Worm (Caenorhabditis elegans): ENCODE measurements around the gene arrd-6.

The arrd-6 gene

ce11 chrII:11161675-11162074 is 19.1 kb downstream of the arrd-6 start:
- TF ChIP-seq nhr-25 (tag; optimal IDR thresholded peaks at IDR 0.05) (peak; percentile 26), lsy-12 (tag; optimal IDR thresholded peaks at IDR 0.05) (no peak)

DNA sequence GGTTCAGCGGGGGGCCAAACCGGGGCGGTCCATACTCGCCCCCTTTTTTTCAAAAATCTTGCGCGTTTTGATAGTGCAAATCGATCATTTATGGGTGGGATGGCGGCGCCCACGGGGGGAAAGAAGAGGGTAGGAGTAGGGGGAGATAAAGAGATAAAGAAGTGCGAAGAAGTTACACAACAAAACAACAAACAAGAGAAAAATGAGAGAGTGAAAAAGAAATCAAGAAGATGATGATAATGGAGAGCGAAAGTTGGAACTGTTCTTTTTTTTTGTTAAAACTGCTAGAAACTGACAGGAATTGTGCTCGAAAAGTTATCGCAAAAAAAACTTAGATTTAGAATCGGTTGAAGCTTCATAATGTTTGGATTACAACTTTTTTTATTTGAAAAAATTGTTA is 19.9 kb downstream of the arrd-6 start, which contains the start of gene ptr-13:
TSS of gene ptr-13 (minus strand) at position 92 of the 400 bp plus-strand sequence.
- TF ChIP-seq elt-3 (tag; optimal IDR thresholded peaks at IDR 0.05) (peak in 1 of 3 experiments; percentile 24), ama-1 (optimal IDR thresholded peaks at IDR 0.05) (no peak), elt-2 (tag; optimal IDR thresholded peaks at IDR 0.05) (no peak), fos-1 (tag; optimal IDR thresholded peaks at IDR 0.05) (no peak), ceh-16 (tag; optimal IDR thresholded peaks at IDR 0.05) (no peak), jun-1 (tag; optimal IDR thresholded peaks at IDR 0.05) (no peak)

- no peak for TF ChIP-seq lin-39 (tag; optimal IDR thresholded peaks at IDR 0.05)
- no peak for TF ChIP-seq zag-1 (tag; optimal IDR thresholded peaks at IDR 0.05)
- TF ChIP-seq fkh-2 (tag; optimal IDR thresholded peaks at IDR 0.05), result no peak
- TF ChIP-seq elt-3 (tag; optimal IDR thresholded peaks at IDR 0.05), result no peak
- no peak for TF ChIP-seq fos-1 (tag; optimal IDR thresholded peaks at IDR 0.05)
These were observed 20.8 kb downstream of the arrd-6 start for ce11 chrII:11163291-11163690.

ce11 chrII:11166414-11166813 is 23.9 kb downstream of the arrd-6 start:
- TF ChIP-seq skn-1 (tag; optimal IDR thresholded peaks at IDR 0.05), result no peak
- peak; percentile 69 for TF ChIP-seq snpc-4 (tag; optimal IDR thresholded peaks at IDR 0.05)
- peak; percentile 40 for TF ChIP-seq nfya-1 (tag; optimal IDR thresholded peaks at IDR 0.05; ENCODE audit: insufficient read depth)
- no peak for TF ChIP-seq hmg-11 (tag; optimal IDR thresholded peaks at IDR 0.05)
- TF ChIP-seq pha-4 (tag; optimal IDR thresholded peaks at IDR 0.05), result peak; percentile 43
- TF ChIP-seq ceh-16 (tag; optimal IDR thresholded peaks at IDR 0.05), result no peak

ce11 chrII:11167039-11167438 is 24.5 kb downstream of the arrd-6 start:
- TF ChIP-seq mml-1 (tag; optimal IDR thresholded peaks at IDR 0.05) (no peak), ceh-28 (tag; optimal IDR thresholded peaks at IDR 0.05) (peak; percentile 48), ama-1 (optimal IDR thresholded peaks at IDR 0.05) (peak; percentile 96), fos-1 (tag; optimal IDR thresholded peaks at IDR 0.05) (no peak), ceh-82 (tag; optimal IDR thresholded peaks at IDR 0.05) (peak; percentile 21), elt-2 (tag; optimal IDR thresholded peaks at IDR 0.05) (peak; percentile 50), ceh-9 (tag; optimal IDR thresholded peaks at IDR 0.05) (no peak), skn-1 (tag; optimal IDR thresholded peaks at IDR 0.05) (peak; percentile 44), ztf-11 (tag; optimal IDR thresholded peaks at IDR 0.05) (no peak), fkh-2 (tag; optimal IDR thresholded peaks at IDR 0.05) (no peak), lin-39 (tag; optimal IDR thresholded peaks at IDR 0.05) (peak; percentile 28), pha-4 (tag; optimal IDR thresholded peaks at IDR 0.05) (peak; percentile 34), R02D3.7 (tag; optimal IDR thresholded peaks at IDR 0.05) (peak; percentile 54), ceh-16 (tag; optimal IDR thresholded peaks at IDR 0.05) (no peak), nhr-11 (tag; optimal IDR thresholded peaks at IDR 0.05) (no peak), nhr-77 (tag; optimal IDR thresholded peaks at IDR 0.05) (peak; percentile 43), aly-2 (tag; optimal IDR thresholded peaks at IDR 0.05) (peak; percentile 78), zag-1 (tag; optimal IDR thresholded peaks at IDR 0.05) (no peak), nhr-67 (tag; optimal IDR thresholded peaks at IDR 0.05) (no peak), jun-1 (tag; optimal IDR thresholded peaks at IDR 0.05) (no peak), hmg-11 (tag; optimal IDR thresholded peaks at IDR 0.05) (peak; percentile 51), nhr-76 (tag; optimal IDR thresholded peaks at IDR 0.05) (no peak), snpc-4 (tag; optimal IDR thresholded peaks at IDR 0.05) (peak; percentile 99), egl-5 (tag; optimal IDR thresholded peaks at IDR 0.05) (no peak), unc-62 (GFP tag; optimal IDR thresholded peaks at IDR 0.05) (no peak), lsy-12 (tag; optimal IDR thresholded peaks at IDR 0.05) (peak; percentile 65), nfya-1 (tag; optimal IDR thresholded peaks at IDR 0.05; ENCODE audit: insufficient read depth) (peak; percentile 73), ZK546.5 (tag; optimal IDR thresholded peaks at IDR 0.05) (no peak), nhr-237 (tag; optimal IDR thresholded peaks at IDR 0.05) (no peak), nhr-23 (tag; optimal IDR thresholded peaks at IDR 0.05) (peak; percentile 70), nhr-43 (tag; optimal IDR thresholded peaks at IDR 0.05; ENCODE audit: poor library complexity, severe bottlenecking) (peak; percentile 91), tbx-2 (tag; optimal IDR thresholded peaks at IDR 0.05) (peak; percentile 36), nhr-28 (tag; optimal IDR thresholded peaks at IDR 0.05) (no peak), unc-39 (tag; optimal IDR thresholded peaks at IDR 0.05) (no peak), sea-2 (GFP tag; optimal IDR thresholded peaks at IDR 0.05) (no peak), elt-3 (tag; optimal IDR thresholded peaks at IDR 0.05) (no peak), nhr-25 (tag; optimal IDR thresholded peaks at IDR 0.05) (peak; percentile 65), fkh-10 (GFP tag; optimal IDR thresholded peaks at IDR 0.05) (no peak), eor-1 (tag; optimal IDR thresholded peaks at IDR 0.05) (no peak), pqm-1 (tag; optimal IDR thresholded peaks at IDR 0.05) (no peak), egl-27 (tag; optimal IDR thresholded peaks at IDR 0.05) (no peak), lin-15B (tag; optimal IDR thresholded peaks at IDR 0.05) (peak; percentile 40), elt-1 (tag; optimal IDR thresholded peaks at IDR 0.05) (no peak)

Measured in whole organism, L3 larva.